Worm (Caenorhabditis elegans) whole organism, L2 larva: ENCODE results near the gene ints-6.

ENCODE experiments used
- C34F6.9 ChIP-seq: fragments of 150-350 bp; optimal IDR thresholded peaks from 2 replicates; lab custom pipeline; 2014; ENCODE audit warnings: missing biosample characterization, missing genetic modification characterization
- F13H6.1 ChIP-seq: sonication (generic microtip); optimal IDR thresholded peaks from 2 replicates; lab custom pipeline; 2016; ENCODE audit warnings: missing genetic modification characterization, missing compliant biosample characterization
- R02D3.7 ChIP-seq: fragments of 150-350 bp; optimal IDR thresholded peaks from 2 replicates; lab custom pipeline; 2014; ENCODE audit warnings: missing biosample characterization, missing genetic modification characterization
- Y55F3AM.14 ChIP-seq: fragments of 200-800 bp; sonication (Bioruptor generic); optimal IDR thresholded peaks from 2 replicates; lab custom pipeline; 2018; ENCODE audit warnings: mild to moderate bottlenecking, missing genetic modification characterization, missing compliant biosample characterization
- ZK546.5 ChIP-seq: sonication (generic microtip); optimal IDR thresholded peaks from 2 replicates; lab custom pipeline; 2017; ENCODE audit warnings: missing biosample characterization, missing genetic modification characterization
- aly-2 ChIP-seq: fragments of 150-350 bp; optimal IDR thresholded peaks from 2 replicates; lab custom pipeline; 2014; ENCODE audit warnings: missing biosample characterization, missing genetic modification characterization
- blmp-1 ChIP-seq: sonication (generic microtip); optimal IDR thresholded peaks from 2 replicates; lab custom pipeline; 2017; ENCODE audit warnings: missing genetic modification characterization, mild to moderate bottlenecking, missing compliant biosample characterization, antibody characterized with exemption, moderate library complexity; ENCODE audit not compliant: insufficient read depth
- crh-2 ChIP-seq: sonication (generic microtip); optimal IDR thresholded peaks from 2 replicates; lab custom pipeline; 2017; ENCODE audit warnings: missing biosample characterization, missing genetic modification characterization
- dmd-4 ChIP-seq: sonication (generic microtip); optimal IDR thresholded peaks from 2 replicates; lab custom pipeline; 2017; ENCODE audit warnings: missing biosample characterization, missing genetic modification characterization
- egl-27 ChIP-seq: sonication (generic microtip); optimal IDR thresholded peaks from 3 replicates; lab custom pipeline; 2017; ENCODE audit warnings: missing biosample characterization, missing genetic modification reagents, missing genetic modification characterization
- elt-3 ChIP-seq: sonication (generic microtip); optimal IDR thresholded peaks from 2 replicates; lab custom pipeline; 2017; ENCODE audit warnings: missing biosample characterization, missing genetic modification characterization
- fos-1 ChIP-seq: fragments of 150-350 bp; optimal IDR thresholded peaks from 2 replicates; lab custom pipeline; 2014; ENCODE audit warnings: missing biosample characterization, missing genetic modification characterization
- gmeb-1 ChIP-seq: fragments of 150-350 bp; optimal IDR thresholded peaks from 2 replicates; lab custom pipeline; 2014; ENCODE audit warnings: missing biosample characterization, missing genetic modification characterization
- lin-11 ChIP-seq: fragments of 150-350 bp; sonication (generic microtip); optimal IDR thresholded peaks from 2 replicates; lab custom pipeline; 2014; ENCODE audit warnings: missing biosample characterization, missing genetic modification characterization, inconsistent platforms, mixed read lengths
- lin-13 ChIP-seq: fragments of 150-350 bp; optimal IDR thresholded peaks from 2 replicates; lab custom pipeline; 2014; ENCODE audit warnings: missing biosample characterization, missing genetic modification reagents, missing genetic modification characterization
- lsy-2 ChIP-seq, 2 experiments: fragments of 150-350 bp in 1 of 2; sonication (generic microtip) in 1 of 2; optimal IDR thresholded peaks; 2 replicates each; lab custom pipeline; 2014 to 2017; ENCODE audit warnings: missing biosample characterization in 2 of 2, missing genetic modification characterization in 2 of 2
- mbf-1 ChIP-seq: sonication (generic microtip); optimal IDR thresholded peaks from 2 replicates; lab custom pipeline; 2017; ENCODE audit warnings: missing biosample characterization, missing genetic modification characterization
- nhr-11 ChIP-seq: fragments of 150-350 bp; optimal IDR thresholded peaks from 2 replicates; lab custom pipeline; 2014; ENCODE audit warnings: missing biosample characterization, missing genetic modification characterization
- nhr-12 ChIP-seq: fragments of 150-350 bp; optimal IDR thresholded peaks from 2 replicates; lab custom pipeline; 2014; ENCODE audit warnings: missing biosample characterization, missing genetic modification characterization
- nhr-25 ChIP-seq: fragments of 150-350 bp; sonication (generic microtip); optimal IDR thresholded peaks from 3 replicates; lab custom pipeline; 2014; ENCODE audit warnings: missing biosample characterization, missing genetic modification characterization
- nhr-6 ChIP-seq: fragments of 150-350 bp; optimal IDR thresholded peaks from 2 replicates; lab custom pipeline; 2014; ENCODE audit warnings: missing biosample characterization, missing genetic modification characterization
- nhr-77 ChIP-seq: fragments of 150-350 bp; optimal IDR thresholded peaks from 2 replicates; lab custom pipeline; 2014; ENCODE audit warnings: missing biosample characterization, missing genetic modification characterization
- peb-1 ChIP-seq: fragments of 150-350 bp; optimal IDR thresholded peaks from 2 replicates; lab custom pipeline; 2014; ENCODE audit warnings: missing biosample characterization, missing genetic modification characterization
- skn-1 ChIP-seq: sonication (generic microtip); optimal IDR thresholded peaks from 2 replicates; lab custom pipeline; 2017; ENCODE audit warnings: missing biosample characterization, missing genetic modification characterization
- sma-3 ChIP-seq: sonication (generic microtip); optimal IDR thresholded peaks from 2 replicates; lab custom pipeline; 2016; ENCODE audit warnings: missing genetic modification reagents, missing genetic modification characterization, missing compliant biosample characterization
- sma-9 ChIP-seq, 2 experiments: fragments of 150-350 bp in 1 of 2; sonication (generic microtip) in 1 of 2; optimal IDR thresholded peaks; 2 replicates each; lab custom pipeline; 2014 to 2016; ENCODE audit warnings: missing genetic modification characterization in 2 of 2, mild to moderate bottlenecking in 1 of 2, missing biosample characterization in 1 of 2, missing compliant biosample characterization in 1 of 2, missing genetic modification reagents in 1 of 2, moderate library complexity in 1 of 2
- unc-39 ChIP-seq: fragments of 150-350 bp; optimal IDR thresholded peaks from 2 replicates; lab custom pipeline; 2014; ENCODE audit warnings: missing biosample characterization, missing genetic modification characterization
- unc-55 ChIP-seq: fragments of 150-350 bp; sonication (generic microtip); optimal IDR thresholded peaks from 3 replicates; lab custom pipeline; 2014; ENCODE audit warnings: missing biosample characterization, missing genetic modification reagents, missing genetic modification characterization
- unc-62 ChIP-seq: fragments of 150-350 bp; optimal IDR thresholded peaks from 2 replicates; lab custom pipeline; 2014; ENCODE audit warnings: missing biosample characterization, missing genetic modification reagents, missing genetic modification characterization
- zag-1 ChIP-seq: fragments of 150-350 bp; optimal IDR thresholded peaks from 2 replicates; lab custom pipeline; 2014; ENCODE audit warnings: missing biosample characterization, missing genetic modification characterization
- ztf-1 ChIP-seq: fragments of 200-800 bp; sonication (Bioruptor generic); conservative IDR thresholded peaks from 2 replicates; pipeline ENCODE4 v1.3.6; 2022; ENCODE audit warnings: missing genetic modification characterization, missing compliant biosample characterization
- ztf-11 ChIP-seq: sonication (generic microtip); optimal IDR thresholded peaks from 2 replicates; lab custom pipeline; 2017; ENCODE audit warnings: missing biosample characterization, missing genetic modification characterization
- ztf-4 ChIP-seq: fragments of 150-350 bp; optimal IDR thresholded peaks from 2 replicates; lab custom pipeline; 2014; ENCODE audit warnings: missing biosample characterization, missing genetic modification characterization

Gene ints-6

ce11 chrIV:8691486-8691885 is at the start of gene ints-6, which contains the start of gene hst-1:
Gene ints-6, plus strand, starts transcription at chrIV:8691745.
Gene hst-1, minus strand, starts transcription at chrIV:8691513.
- peak; percentile 26 for TF ChIP-seq unc-55 (GFP tag; lab: Kevin White, UChicago)
- TF ChIP-seq lsy-2 (tag; optimal IDR thresholded peaks at IDR 0.05; lab: Kevin White, UChicago), result peak in 1 of 2 experiments; percentile 31
- no peak for TF ChIP-seq aly-2
- TF ChIP-seq egl-27, result no peak
- no peak for TF ChIP-seq nhr-25
- TF ChIP-seq sma-9 (GFP tag; optimal IDR thresholded peaks at IDR 0.05; lab: Kevin White, UChicago), result no peak
- no peak for TF ChIP-seq sma-9 (tag; optimal IDR thresholded peaks at IDR 0.05; lab: Kevin White, UChicago)
- TF ChIP-seq F13H6.1 (tag; lab: Kevin White, UChicago), result peak; percentile 19
- TF ChIP-seq C34F6.9 (tag; lab: Kevin White, UChicago), result peak; percentile 6
- peak; percentile 15 for TF ChIP-seq sma-3
- TF ChIP-seq Y55F3AM.14 (GFP tag; lab: Kevin White, UChicago), result no peak
- TF ChIP-seq gmeb-1, result peak; percentile 36
- TF ChIP-seq R02D3.7 (tag; lab: Kevin White, UChicago), result no peak
- TF ChIP-seq ztf-11 (tag; lab: Kevin White, UChicago), result no peak
- no peak for TF ChIP-seq nhr-11 (tag; lab: Kevin White, UChicago)

DNA sequence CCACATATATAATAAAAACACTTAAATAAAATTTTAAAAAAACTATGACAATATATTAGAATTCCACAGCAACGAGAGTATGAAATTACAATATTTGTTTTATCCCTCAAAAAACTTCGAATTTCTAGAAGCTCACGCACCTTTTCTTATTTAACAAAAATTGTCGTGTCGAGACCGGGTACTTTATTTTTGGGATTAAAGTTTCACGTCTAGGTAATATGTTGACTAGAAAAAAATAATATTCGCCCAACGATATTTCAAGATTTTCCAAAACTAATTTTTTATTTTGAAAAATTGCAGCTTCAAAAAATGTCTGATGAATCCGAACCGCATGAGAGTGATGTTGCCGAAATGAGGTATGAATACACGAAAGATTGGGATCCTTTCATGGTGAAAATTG is 47.1 kb upstream of the ints-6 start, which contains the start of gene C49C8.3:
Gene C49C8.3, plus strand, starts transcription at position 301 of the 400 bp plus-strand sequence.
- no peak for TF ChIP-seq lin-11 (tag; lab: Kevin White, UChicago)
- no peak for TF ChIP-seq aly-2
- TF ChIP-seq R02D3.7 (tag; lab: Kevin White, UChicago), result no peak
- no peak for TF ChIP-seq F13H6.1 (tag; lab: Kevin White, UChicago)
- TF ChIP-seq ztf-4 (tag; lab: Kevin White, UChicago), result no peak
- no peak for TF ChIP-seq nhr-12 (tag; lab: Kevin White, UChicago)
- TF ChIP-seq lsy-2 (tag; optimal IDR thresholded peaks at IDR 0.05; lab: Kevin White, UChicago), result no peak
- no peak for TF ChIP-seq ztf-1 (GFP tag; lab: Robert Waterston, UW)

ce11 chrIV:8648502-8648901 is 43.0 kb upstream of the ints-6 start, which contains the start of gene cyp-33E1:
Gene cyp-33E1, minus strand, starts transcription at chrIV:8648602.
- no peak for TF ChIP-seq mbf-1 (tag; lab: Kevin White, UChicago)
- no peak for TF ChIP-seq ZK546.5 (tag; lab: Kevin White, UChicago)
- no peak for TF ChIP-seq blmp-1 (tag; lab: Kevin White, UChicago)
- TF ChIP-seq nhr-6 (tag; lab: Kevin White, UChicago), result no peak
- TF ChIP-seq, all 48 proteins: peak for 0

DNA sequence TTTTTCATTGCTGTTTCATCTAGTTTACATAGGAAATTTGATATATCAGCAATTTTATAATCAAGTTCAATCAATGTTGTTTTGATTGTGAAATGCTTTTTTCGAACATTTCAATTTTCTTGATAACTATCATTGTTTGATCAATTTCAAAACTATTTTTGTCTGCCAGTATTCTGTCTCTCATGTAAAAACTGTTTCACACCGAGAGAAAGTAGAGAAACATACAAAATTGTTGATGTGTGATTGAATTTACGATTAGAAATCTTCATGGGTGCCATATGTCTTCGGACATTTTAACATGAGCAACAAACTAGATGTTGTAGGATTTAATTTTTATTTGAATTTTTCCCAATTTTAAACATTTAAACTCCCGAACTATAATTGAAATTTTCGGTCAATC is 40.8 kb upstream of the ints-6 start, which contains the start of gene C49C8.2:
Gene C49C8.2, plus strand, starts transcription at position 393 of the 400 bp plus-strand sequence.
- TF ChIP-seq mbf-1 (tag; lab: Kevin White, UChicago) (no peak), ZK546.5 (tag; lab: Kevin White, UChicago) (no peak), crh-2 (peak; percentile 20), gmeb-1 (peak; percentile 17), fos-1 (tag; lab: Kevin White, UChicago) (peak; percentile 55), dmd-4 (tag; lab: Kevin White, UChicago) (no peak), skn-1 (peak; percentile 57), C34F6.9 (tag; lab: Kevin White, UChicago) (peak; percentile 20)
- TF ChIP-seq, all 48 proteins: peak for 5

ce11 chrIV:8651835-8652234 is 39.7 kb upstream of the ints-6 start, which contains the start of gene C49C8.8:
Gene C49C8.8, plus strand, starts transcription at chrIV:8652135.
- TF ChIP-seq mbf-1 (tag; lab: Kevin White, UChicago), result no peak
- no peak for TF ChIP-seq unc-62 (GFP tag; lab: Kevin White, UChicago)
- TF ChIP-seq unc-39, result no peak
- no peak for TF ChIP-seq lin-13 (GFP tag; lab: Kevin White, UChicago)
- no peak for TF ChIP-seq peb-1
- TF ChIP-seq nhr-77 (tag; lab: Kevin White, UChicago), result no peak
- no peak for TF ChIP-seq elt-3 (tag; lab: Kevin White, UChicago)
- TF ChIP-seq lin-11 (tag; lab: Kevin White, UChicago), result no peak
- no peak for TF ChIP-seq nhr-11 (tag; lab: Kevin White, UChicago)
- no peak for TF ChIP-seq zag-1 (tag; lab: Kevin White, UChicago)
